Worm (Caenorhabditis elegans): ENCODE data around the gene vps-22.

ce11 chrIII:4934896-4935628, 27.2 kb downstream of the vps-22 start, which contains the start of gene mrps-18C:
- TF ChIP-seq Y79H2A.3 (GFP tag; conservative IDR thresholded peaks at IDR 0.05) (no peak), F33H1.4 (GFP tag; IDR thresholded peaks at IDR 0.05) (no peak), B0336.3 (GFP tag; IDR thresholded peaks at IDR 0.05) (no peak), snpc-4 (GFP tag; optimal IDR thresholded peaks at IDR 0.05) (no peak), snpc-4 (tag; optimal IDR thresholded peaks at IDR 0.05) (no peak), hlh-12 (tag; optimal IDR thresholded peaks at IDR 0.05) (no peak), hlh-26 (GFP tag; conservative IDR thresholded peaks at IDR 0.05) (no peak), aptf-3 (GFP tag; IDR thresholded peaks at IDR 0.05) (no peak), madf-6 (GFP tag; IDR thresholded peaks at IDR 0.05) (no peak), ceh-91 (GFP tag; IDR thresholded peaks at IDR 0.05) (no peak), Y56A3A.18 (GFP tag; IDR thresholded peaks at IDR 0.05) (no peak), Y95B8A.8 (GFP tag; IDR thresholded peaks at IDR 0.05) (no peak)
